Worm (Caenorhabditis elegans): ENCODE measurements around the gene str-1.

DNA sequence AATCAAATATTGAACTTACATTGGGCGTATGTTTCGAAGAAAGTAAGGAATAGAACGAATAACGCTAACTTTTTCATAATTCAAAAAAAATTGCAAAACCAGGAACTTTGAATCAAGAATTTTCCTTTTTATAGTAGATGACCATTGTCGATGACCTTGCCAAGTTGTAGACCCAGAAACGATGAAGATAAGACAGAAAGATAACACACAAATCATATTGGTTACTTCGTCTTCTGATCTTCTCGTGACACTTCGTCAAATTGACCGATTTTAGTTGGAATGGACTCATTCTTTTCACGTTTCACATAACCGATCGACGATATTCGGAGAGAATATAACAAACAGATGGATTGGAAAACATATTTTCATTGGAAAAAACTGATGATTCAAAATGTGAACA is 41.8 kb upstream of the str-1 start, which contains the start of gene grsp-3:
- no peak for TF ChIP-seq ceh-36 (tag; optimal IDR thresholded peaks at IDR 0.05)
- TF ChIP-seq ceh-13 (GFP tag; optimal IDR thresholded peaks at IDR 0.05) = no peak

Measured in whole organism, early embryonic.